Fruit fly (Drosophila melanogaster) whole organism, prepupa: ENCODE results near the gene CG17029.

Source experiments
- CG10669 ChIP-seq: fragments of 200-800 bp; sonication (Bioruptor generic); optimal IDR thresholded peaks from 3 replicates; lab custom pipeline; 2018; ENCODE audit warnings: missing biosample characterization, mild to moderate bottlenecking, missing genetic modification characterization, moderate library complexity
- CG11294 ChIP-seq: fragments of 200-800 bp; sonication (Bioruptor generic); IDR thresholded peaks from 2 replicates; pipeline ENCODE4 v1.3.6; 2022; ENCODE audit warnings: missing biosample characterization, missing genetic modification characterization
- CG11902 ChIP-seq: fragments of 200-800 bp; sonication (Bioruptor generic); optimal IDR thresholded peaks from 3 replicates; lab custom pipeline; 2016; ENCODE audit warnings: missing biosample characterization, missing genetic modification characterization
- CG1621 ChIP-seq: fragments of 200-800 bp; sonication (Bioruptor generic); optimal IDR thresholded peaks from 3 replicates; lab custom pipeline; 2018; ENCODE audit warnings: missing biosample characterization, mild to moderate bottlenecking, missing genetic modification characterization
- CG16779 ChIP-seq: fragments of 200-800 bp; sonication (Bioruptor generic); optimal IDR thresholded peaks from 3 replicates; lab custom pipeline; 2017; ENCODE audit warnings: missing biosample characterization, mild to moderate bottlenecking, missing genetic modification characterization
- CG3032 ChIP-seq: fragments of 200-800 bp; optimal IDR thresholded peaks from 2 replicates; lab custom pipeline; 2019; ENCODE audit warnings: missing biosample characterization, mild to moderate bottlenecking, missing genetic modification characterization, moderate library complexity
- CG31627 ChIP-seq: fragments of 200-800 bp; sonication (Bioruptor generic); optimal IDR thresholded peaks from 3 replicates; lab custom pipeline; 2016; ENCODE audit warnings: missing biosample characterization, missing genetic modification characterization
- CG32006 ChIP-seq: fragments of 200-800 bp; sonication (Bioruptor generic); optimal IDR thresholded peaks from 3 replicates; lab custom pipeline; 2017; ENCODE audit warnings: missing biosample characterization, mild to moderate bottlenecking, missing genetic modification characterization
- CG34406 ChIP-seq: fragments of 200-800 bp; sonication (Bioruptor generic); optimal IDR thresholded peaks from 3 replicates; lab custom pipeline; 2016; ENCODE audit warnings: missing biosample characterization, missing genetic modification characterization
- CG3919 ChIP-seq: fragments of 200-800 bp; sonication (Bioruptor generic); optimal IDR thresholded peaks from 3 replicates; lab custom pipeline; 2016; ENCODE audit warnings: missing biosample characterization, missing genetic modification characterization
- CG4318 ChIP-seq: fragments of 200-800 bp; sonication (Bioruptor generic); optimal IDR thresholded peaks from 3 replicates; lab custom pipeline; 2017; ENCODE audit warnings: missing biosample characterization, mild to moderate bottlenecking, missing genetic modification characterization
- CG6163 ChIP-seq: fragments of 200-800 bp; sonication (Bioruptor generic); IDR thresholded peaks from 3 replicates; pipeline ENCODE4 v1.3.6; 2022; ENCODE audit warnings: missing biosample characterization, missing genetic modification characterization
- CG6276 ChIP-seq: fragments of 200-800 bp; sonication (Bioruptor generic); optimal IDR thresholded peaks from 2 replicates; lab custom pipeline; 2017; ENCODE audit warnings: missing biosample characterization, mild to moderate bottlenecking, missing genetic modification characterization
- CG6792 ChIP-seq: fragments of 200-800 bp; sonication (Bioruptor generic); optimal IDR thresholded peaks from 3 replicates; lab custom pipeline; 2016; ENCODE audit warnings: missing biosample characterization, missing genetic modification characterization
- CG6808 ChIP-seq: fragments of 200-800 bp; sonication (Bioruptor generic); optimal IDR thresholded peaks from 3 replicates; lab custom pipeline; 2017; ENCODE audit warnings: missing biosample characterization, missing genetic modification characterization, mild to moderate bottlenecking, moderate library complexity, missing genetic modification reagents
- CG6854 ChIP-seq: fragments of 200-800 bp; sonication (Bioruptor generic); optimal IDR thresholded peaks from 2 replicates; lab custom pipeline; 2017; ENCODE audit warnings: missing biosample characterization, mild to moderate bottlenecking, missing genetic modification characterization
- CG8119 ChIP-seq: fragments of 200-800 bp; sonication (Bioruptor generic); IDR thresholded peaks from 3 replicates; pipeline ENCODE4 v1.3.6; 2022; ENCODE audit warnings: missing biosample characterization, missing genetic modification characterization
- CG8319 ChIP-seq: fragments of 200-800 bp; sonication (Bioruptor generic); optimal IDR thresholded peaks from 3 replicates; lab custom pipeline; 2016; ENCODE audit warnings: missing biosample characterization, missing genetic modification characterization
- CG8632 ChIP-seq: fragments of 200-800 bp; sonication (Bioruptor generic); optimal IDR thresholded peaks from 3 replicates; lab custom pipeline; 2016; ENCODE audit warnings: missing biosample characterization, missing genetic modification characterization
- CG9139 ChIP-seq: fragments of 200-800 bp; sonication (Bioruptor generic); optimal IDR thresholded peaks from 3 replicates; lab custom pipeline; 2017; ENCODE audit warnings: missing biosample characterization, mild to moderate bottlenecking, missing genetic modification characterization
- Eip78C ChIP-seq: fragments of 200-800 bp; sonication (Bioruptor generic); peaks from one replicate; lab custom pipeline; 2016; ENCODE audit warnings: missing biosample characterization, missing genetic modification characterization
- Eip93F ChIP-seq: fragments of 200-800 bp; sonication (Bioruptor generic); optimal IDR thresholded peaks from 2 replicates; lab custom pipeline; 2016; ENCODE audit warnings: missing biosample characterization, mild to moderate bottlenecking, missing genetic modification characterization
- Ets21C ChIP-seq: fragments of 200-800 bp; sonication (Bioruptor generic); optimal IDR thresholded peaks from 3 replicates; lab custom pipeline; 2016; ENCODE audit warnings: missing biosample characterization, missing genetic modification characterization
- Hr38 ChIP-seq: sonication (Bioruptor generic); optimal IDR thresholded peaks from 2 replicates; lab custom pipeline; 2016; ENCODE audit warnings: missing biosample characterization, missing genetic modification characterization
- Hr39 ChIP-seq: fragments of 200-800 bp; sonication (Bioruptor generic); optimal IDR thresholded peaks from 2 replicates; lab custom pipeline; 2016; ENCODE audit warnings: missing biosample characterization, missing genetic modification characterization
- Hr4 ChIP-seq: fragments of 200-800 bp; sonication (Bioruptor generic); optimal IDR thresholded peaks from 3 replicates; lab custom pipeline; 2016; ENCODE audit warnings: missing biosample characterization, missing genetic modification characterization
- Lpt ChIP-seq: fragments of 200-800 bp; sonication (Bioruptor generic); optimal IDR thresholded peaks from 3 replicates; lab custom pipeline; 2016; ENCODE audit warnings: missing biosample characterization, missing genetic modification characterization
- Met ChIP-seq: fragments of 200-800 bp; sonication (Bioruptor generic); optimal IDR thresholded peaks from 3 replicates; lab custom pipeline; 2016; ENCODE audit warnings: missing biosample characterization, missing genetic modification characterization
- OdsH ChIP-seq: fragments of 200-800 bp; sonication (Bioruptor generic); optimal IDR thresholded peaks from 3 replicates; lab custom pipeline; 2016; ENCODE audit warnings: missing biosample characterization, missing genetic modification characterization
- Sox102F ChIP-seq: fragments of 200-800 bp; sonication (Bioruptor generic); optimal IDR thresholded peaks from 2 replicates; lab custom pipeline; 2016; ENCODE audit warnings: missing biosample characterization, mild to moderate bottlenecking, missing genetic modification characterization
- Sox14 ChIP-seq: fragments of 200-800 bp; sonication (Bioruptor generic); optimal IDR thresholded peaks from 3 replicates; lab custom pipeline; 2016; ENCODE audit warnings: missing biosample characterization, missing genetic modification characterization
- Sox15 ChIP-seq: fragments of 200-800 bp; sonication (Bioruptor generic); optimal IDR thresholded peaks from 3 replicates; lab custom pipeline; 2016; ENCODE audit warnings: missing biosample characterization, missing genetic modification characterization
- achi ChIP-seq: fragments of 200-800 bp; sonication (Bioruptor generic); optimal IDR thresholded peaks from 3 replicates; lab custom pipeline; 2016; ENCODE audit warnings: missing biosample characterization, missing genetic modification characterization
- acj6 ChIP-seq: fragments of 200-800 bp; sonication (Bioruptor generic); optimal IDR thresholded peaks from 3 replicates; lab custom pipeline; 2016; ENCODE audit warnings: missing biosample characterization, missing genetic modification characterization
- cyc ChIP-seq: fragments of 200-800 bp; sonication (Bioruptor generic); optimal IDR thresholded peaks from 3 replicates; lab custom pipeline; 2016; ENCODE audit warnings: missing biosample characterization, missing genetic modification characterization
- dac ChIP-seq: fragments of 200-800 bp; sonication (Bioruptor generic); optimal IDR thresholded peaks from 2 replicates; lab custom pipeline; 2017; ENCODE audit warnings: missing biosample characterization, mild to moderate bottlenecking, missing genetic modification characterization
- esn ChIP-seq: fragments of 200-800 bp; sonication (Bioruptor generic); optimal IDR thresholded peaks from 2 replicates; lab custom pipeline; 2016; ENCODE audit warnings: missing biosample characterization, mild to moderate bottlenecking, missing genetic modification characterization, moderate library complexity
- fd85E ChIP-seq: fragments of 200-800 bp; sonication (Bioruptor generic); optimal IDR thresholded peaks from 3 replicates; lab custom pipeline; 2016; ENCODE audit warnings: missing biosample characterization, missing genetic modification characterization
- lz ChIP-seq: fragments of 200-800 bp; sonication (Bioruptor generic); optimal IDR thresholded peaks from 3 replicates; lab custom pipeline; 2016; ENCODE audit warnings: missing biosample characterization, missing genetic modification characterization
- pdm3 ChIP-seq: fragments of 200-800 bp; sonication (Bioruptor generic); optimal IDR thresholded peaks from 3 replicates; lab custom pipeline; 2016; ENCODE audit warnings: missing biosample characterization, missing genetic modification characterization
- spab ChIP-seq: fragments of 200-800 bp; sonication (Bioruptor generic); optimal IDR thresholded peaks from 2 replicates; lab custom pipeline; 2017; ENCODE audit warnings: missing biosample characterization, mild to moderate bottlenecking, missing genetic modification characterization, missing genetic modification reagents
- svp ChIP-seq: fragments of 200-800 bp; sonication (Bioruptor generic); peaks from one replicate; lab custom pipeline; 2016; ENCODE audit warnings: missing biosample characterization, missing genetic modification characterization
- topi ChIP-seq: fragments of 200-800 bp; sonication (Bioruptor generic); optimal IDR thresholded peaks from 3 replicates; lab custom pipeline; 2016; ENCODE audit warnings: missing biosample characterization, missing genetic modification characterization
- vri ChIP-seq: fragments of 200-800 bp; sonication (Bioruptor generic); optimal IDR thresholded peaks from 3 replicates; lab custom pipeline; 2016; ENCODE audit warnings: missing biosample characterization, mild to moderate bottlenecking, missing genetic modification characterization

CG17029 gene

DNA sequence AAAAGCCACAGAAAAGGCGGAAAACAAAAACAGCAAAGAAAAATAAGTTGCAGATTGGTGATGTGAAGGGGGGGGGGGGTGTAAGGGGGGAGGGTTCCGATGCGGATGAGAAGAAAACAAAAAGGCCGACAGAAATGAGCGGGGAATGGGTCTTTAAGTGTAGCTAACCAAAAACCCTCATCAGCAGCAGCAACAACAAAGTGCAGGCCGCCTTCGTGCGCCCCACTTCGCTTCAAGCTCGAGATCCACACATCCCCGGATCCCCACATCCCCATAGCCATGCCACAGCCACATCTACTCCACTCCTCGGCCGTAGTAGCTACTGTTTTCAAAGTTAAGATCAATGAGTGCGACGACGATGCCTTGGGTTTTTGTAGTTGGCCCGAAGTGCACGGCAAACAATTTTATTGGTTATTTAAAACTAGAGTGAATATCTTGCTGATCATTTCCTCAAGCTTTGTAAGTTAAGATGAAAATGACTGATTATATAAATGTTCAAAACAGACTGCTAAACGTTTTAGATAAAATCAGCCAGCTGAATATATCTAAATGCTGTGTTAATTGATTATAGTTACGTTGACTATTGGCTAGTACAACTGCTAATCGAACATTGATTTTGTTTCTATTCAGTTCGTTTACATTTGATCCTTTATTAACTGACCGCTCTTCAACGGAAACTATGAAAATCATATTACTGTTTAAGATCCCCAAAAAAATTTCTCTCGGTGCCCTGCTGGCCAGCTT, 47.8 kb downstream of the CG17029 start (continued):
- TF ChIP-seq CG8319 (peak; percentile 28), Hr4 (GFP tag; lab: Kevin White, UChicago) (peak; percentile 65), pdm3 (peak; percentile 66), CG8632 (GFP tag; lab: Kevin White, UChicago) (peak; percentile 47), achi (GFP tag; lab: Kevin White, UChicago) (peak; percentile 55), Sox14 (GFP tag; lab: Kevin White, UChicago) (peak; percentile 62), CG6163 (no peak), CG3032 (tag; lab: Kevin White, UChicago) (peak; percentile 64), CG6854 (no peak), fd85E (no peak)

DNA sequence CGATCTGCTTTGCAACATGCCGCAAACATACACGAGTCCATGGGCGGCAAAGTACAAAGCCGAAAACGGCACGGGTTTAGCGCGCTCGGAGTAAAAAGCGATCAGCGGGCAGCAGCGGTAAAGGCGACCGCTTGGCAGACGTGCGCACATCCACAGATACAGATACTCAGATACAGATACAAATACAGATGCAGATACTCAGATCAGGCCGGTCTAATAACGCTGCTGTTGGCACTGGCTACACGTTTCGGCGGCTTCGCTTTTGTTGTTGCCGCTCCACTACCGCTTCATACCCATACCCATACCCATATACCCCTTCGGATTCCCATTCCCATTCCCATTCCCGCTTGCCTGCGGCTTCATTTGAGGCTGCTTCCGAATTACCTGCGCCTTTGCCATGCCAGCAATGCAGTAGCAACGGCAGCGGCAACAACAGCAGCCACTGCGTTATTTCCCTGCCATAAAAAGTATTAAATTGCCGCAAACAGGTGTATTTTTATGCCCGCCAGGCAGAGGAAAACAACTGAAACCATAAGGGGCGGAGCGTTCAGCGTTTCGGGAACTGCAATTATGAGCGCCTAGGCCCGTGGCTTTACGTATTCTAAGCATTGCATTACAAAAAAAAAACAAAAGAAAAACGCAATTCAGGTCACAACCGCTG, 48.5 kb downstream of the CG17029 start:
- TF ChIP-seq CG11294 (GFP tag; lab: Robert Waterston, UW): no peak
- no peak for TF ChIP-seq CG6276 (GFP tag; lab: Kevin White, UChicago)
- no peak for TF ChIP-seq Hr39 (GFP tag; lab: Kevin White, UChicago)
- no peak for TF ChIP-seq CG8319
- TF ChIP-seq CG6792 (GFP tag; lab: Kevin White, UChicago): no peak
- no peak for TF ChIP-seq CG4318 (GFP tag; lab: Kevin White, UChicago)
- TF ChIP-seq esn: peak; percentile 13
- TF ChIP-seq CG9139 (GFP tag; lab: Kevin White, UChicago): no peak
- TF ChIP-seq OdsH (GFP tag; lab: Kevin White, UChicago): no peak
- TF ChIP-seq topi (GFP tag; lab: Kevin White, UChicago): no peak
- no peak for TF ChIP-seq Eip93F (GFP tag; lab: Kevin White, UChicago)
- peak; percentile 32 for TF ChIP-seq svp
- no peak for TF ChIP-seq CG3919 (GFP tag; lab: Kevin White, UChicago)
- TF ChIP-seq CG6854: no peak
- TF ChIP-seq, all 60 proteins: peak for 2

dm6 chr3L:16026065-16026789, 49.6 kb downstream of the CG17029 start:
- no peak for TF ChIP-seq topi (GFP tag; lab: Kevin White, UChicago)
- peak; percentile 46 for TF ChIP-seq CG3919 (GFP tag; lab: Kevin White, UChicago)
- TF ChIP-seq CG11294 (GFP tag; lab: Robert Waterston, UW): no peak
- no peak for TF ChIP-seq Sox15 (GFP tag; lab: Kevin White, UChicago)
- TF ChIP-seq CG11902 (GFP tag; lab: Kevin White, UChicago): no peak
- no peak for TF ChIP-seq Eip93F (GFP tag; lab: Kevin White, UChicago)
- TF ChIP-seq CG6808: peak; percentile 40
- TF ChIP-seq CG6163: peak; percentile 79
- TF ChIP-seq CG32006 (GFP tag; lab: Kevin White, UChicago): peak; percentile 9
- TF ChIP-seq acj6 (GFP tag; lab: Kevin White, UChicago): peak; percentile 31
- no peak for TF ChIP-seq lz
- peak; percentile 13 for TF ChIP-seq vri (GFP tag; lab: Kevin White, UChicago)
- no peak for TF ChIP-seq CG6276 (GFP tag; lab: Kevin White, UChicago)
- TF ChIP-seq CG1621 (tag; lab: Kevin White, UChicago): peak; percentile 32
- no peak for TF ChIP-seq Hr38 (GFP tag; lab: Kevin White, UChicago)
- TF ChIP-seq dac (GFP tag; lab: Kevin White, UChicago): no peak
- TF ChIP-seq OdsH (GFP tag; lab: Kevin White, UChicago): peak; percentile 6
- TF ChIP-seq CG6792 (GFP tag; lab: Kevin White, UChicago): peak; percentile 32
- TF ChIP-seq cyc (GFP tag; lab: Kevin White, UChicago): no peak
- TF ChIP-seq CG3032 (tag; lab: Kevin White, UChicago): no peak
- peak; percentile 79 for TF ChIP-seq Eip78C
- peak; percentile 45 for TF ChIP-seq CG10669
- no peak for TF ChIP-seq CG31627
- peak; percentile 45 for TF ChIP-seq esn
- TF ChIP-seq Met (GFP tag; lab: Kevin White, UChicago): peak; percentile 15
- TF ChIP-seq Hr4 (GFP tag; lab: Kevin White, UChicago): no peak
- TF ChIP-seq CG16779 (tag; lab: Kevin White, UChicago): peak; percentile 58
- TF ChIP-seq Lpt: no peak
- TF ChIP-seq Ets21C (GFP tag; lab: Kevin White, UChicago): no peak
- TF ChIP-seq Sox102F (GFP tag; lab: Kevin White, UChicago): no peak
- peak; percentile 44 for TF ChIP-seq CG34406 (GFP tag; lab: Kevin White, UChicago)
- TF ChIP-seq CG4318 (GFP tag; lab: Kevin White, UChicago): no peak
- no peak for TF ChIP-seq CG8119 (GFP tag; lab: Robert Waterston, UW)
- no peak for TF ChIP-seq spab
